Fruit fly (Drosophila melanogaster) whole organism: ENCODE measurements around the gene Fife.

ENCODE experiments used
- CG8478 ChIP-seq: fragments of >200 bp; optimal IDR thresholded peaks from 2 replicates; lab custom pipeline; 2018; ENCODE audit warnings: inconsistent platforms
- Dll ChIP-seq: fragments of >200 bp; optimal IDR thresholded peaks from 2 replicates; lab custom pipeline; 2017
- EcR ChIP-seq, 2 experiments: fragments of >200 bp; optimal IDR thresholded peaks; 2 replicates each; lab custom pipeline; 2017; ENCODE audit warnings: missing biosample characterization in 2 of 2, missing genetic modification characterization in 2 of 2, missing genetic modification reagents in 2 of 2
- pan ChIP-seq: fragments of >200 bp; optimal IDR thresholded peaks from 2 replicates; lab custom pipeline; 2017
- psq ChIP-seq: fragments of >200 bp; optimal IDR thresholded peaks from 2 replicates; lab custom pipeline; 2017
- usp ChIP-seq: fragments of >200 bp; optimal IDR thresholded peaks from 2 replicates; lab custom pipeline; 2017; ENCODE audit warnings: missing biosample characterization, missing genetic modification characterization, mixed read lengths

Gene Fife

dm6 chr3L:2711462-2712040, at the start of gene Fife:
Gene Fife (minus strand): TSS chr3L:2711690.
- TF ChIP-seq CG8478 (lab: Kevin White, UChicago) = no peak
- no peak for TF ChIP-seq usp (GFP tag; lab: Kevin White, UChicago)

dm6 chr3L:2748359-2748758, 36.9 kb upstream of the Fife start:
- no peak for TF ChIP-seq psq (lab: Kevin White, UChicago)
- TF ChIP-seq pan (lab: Kevin White, UChicago) = no peak
- no peak for TF ChIP-seq EcR (GFP tag; optimal IDR thresholded peaks at IDR 0.05; lab: Kevin White, UChicago)
- no peak for TF ChIP-seq usp (GFP tag; lab: Kevin White, UChicago)
- TF ChIP-seq CG8478 (lab: Kevin White, UChicago) = no peak

DNA sequence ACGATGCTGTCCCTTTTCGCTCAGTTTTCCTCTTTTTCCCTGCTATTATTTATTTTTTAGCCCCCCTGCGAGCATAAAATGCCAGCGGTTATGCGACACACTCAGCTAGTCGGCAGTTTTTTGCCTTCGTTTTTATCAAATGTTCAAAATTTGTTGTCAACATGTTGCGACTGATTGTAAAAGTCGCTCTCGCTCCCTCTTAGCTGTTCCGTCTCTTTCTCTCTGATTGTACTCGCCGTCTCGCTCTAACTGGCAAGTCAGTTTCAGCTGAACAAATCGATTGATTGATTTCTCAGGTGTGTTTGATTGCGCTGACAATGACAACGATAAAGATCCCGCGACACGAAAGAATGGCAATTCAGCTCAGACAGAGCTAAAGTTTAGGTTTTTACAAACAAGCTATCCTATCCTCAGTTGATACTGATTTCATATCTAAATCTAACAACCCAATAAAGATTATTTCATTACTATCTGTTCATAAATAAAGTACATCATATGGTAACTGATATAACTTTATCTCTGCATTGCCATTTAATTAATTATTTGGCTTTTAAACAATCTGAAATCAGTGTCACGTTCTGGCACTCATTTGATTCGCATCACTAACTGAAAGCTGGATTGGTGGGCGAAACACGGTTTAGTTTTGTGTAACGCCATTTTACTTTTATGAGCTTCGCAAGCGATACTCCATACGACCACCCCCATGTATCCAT, 34.4 kb upstream of the Fife start:
- no peak for TF ChIP-seq usp (GFP tag; lab: Kevin White, UChicago)
- TF ChIP-seq Dll (lab: Kevin White, UChicago) = no peak
- no peak for TF ChIP-seq psq (lab: Kevin White, UChicago)
- TF ChIP-seq pan (lab: Kevin White, UChicago) = no peak
- no peak for TF ChIP-seq CG8478 (lab: Kevin White, UChicago)
- TF ChIP-seq EcR (GFP tag; optimal IDR thresholded peaks at IDR 0.05; lab: Kevin White, UChicago) = no peak

dm6 chr3L:2744963-2745362, 33.5 kb upstream of the Fife start:
- no peak for TF ChIP-seq psq (lab: Kevin White, UChicago)
- TF ChIP-seq pan (lab: Kevin White, UChicago) = no peak
- TF ChIP-seq CG8478 (lab: Kevin White, UChicago) = no peak

DNA sequence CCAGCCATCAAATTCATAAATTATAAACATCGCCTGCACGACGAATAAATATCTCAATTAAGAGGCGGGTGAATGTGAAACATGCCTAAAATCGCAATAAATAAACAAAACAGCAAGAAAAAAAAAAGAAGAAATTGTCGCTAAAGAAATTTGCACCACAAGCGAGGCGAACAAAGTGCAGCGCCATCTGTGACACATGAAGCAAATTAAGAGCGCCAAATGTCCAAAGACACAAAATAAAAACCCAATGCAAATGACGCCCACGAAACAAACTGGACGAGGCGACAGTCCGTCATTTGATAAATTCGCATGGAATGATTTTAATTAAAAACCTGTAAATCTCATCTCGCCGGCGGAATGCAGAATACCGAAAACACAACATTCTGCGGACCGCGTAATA, 32.3 kb upstream of the Fife start:
- TF ChIP-seq CG8478 (lab: Kevin White, UChicago) = no peak
- no peak for TF ChIP-seq EcR (GFP tag; optimal IDR thresholded peaks at IDR 0.05; lab: Kevin White, UChicago)
- TF ChIP-seq Dll (lab: Kevin White, UChicago) = no peak
- TF ChIP-seq usp (GFP tag; lab: Kevin White, UChicago) = no peak
- no peak for TF ChIP-seq pan (lab: Kevin White, UChicago)
- TF ChIP-seq psq (lab: Kevin White, UChicago) = no peak

DNA sequence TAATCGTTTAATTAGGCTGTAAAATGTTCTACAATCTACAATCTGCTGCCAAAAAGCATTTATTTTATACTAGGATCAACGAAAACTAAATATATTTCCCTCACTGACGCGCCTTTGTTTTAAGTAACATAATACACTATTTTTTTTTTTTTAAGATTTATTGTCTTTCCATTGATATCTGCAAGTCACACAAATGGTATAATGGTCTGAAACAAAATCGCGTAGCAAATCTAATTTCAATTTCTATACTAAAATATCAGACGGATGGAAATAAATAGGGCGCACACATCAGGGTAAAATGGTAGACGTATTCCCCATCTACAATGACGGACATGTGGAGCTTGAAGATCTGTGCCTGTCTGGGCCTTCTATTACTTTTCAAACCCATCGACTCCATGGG, 28.0 kb upstream of the Fife start, which contains the start of gene Acp62F:
Acp62F (plus strand) TSS at position 301 of the 400 bp plus-strand sequence.
- TF ChIP-seq psq (lab: Kevin White, UChicago) (no peak), Dll (lab: Kevin White, UChicago) (no peak), usp (GFP tag; lab: Kevin White, UChicago) (no peak), EcR (GFP tag; optimal IDR thresholded peaks at IDR 0.05; lab: Kevin White, UChicago) (no peak), CG8478 (lab: Kevin White, UChicago) (no peak), pan (lab: Kevin White, UChicago) (no peak)

DNA sequence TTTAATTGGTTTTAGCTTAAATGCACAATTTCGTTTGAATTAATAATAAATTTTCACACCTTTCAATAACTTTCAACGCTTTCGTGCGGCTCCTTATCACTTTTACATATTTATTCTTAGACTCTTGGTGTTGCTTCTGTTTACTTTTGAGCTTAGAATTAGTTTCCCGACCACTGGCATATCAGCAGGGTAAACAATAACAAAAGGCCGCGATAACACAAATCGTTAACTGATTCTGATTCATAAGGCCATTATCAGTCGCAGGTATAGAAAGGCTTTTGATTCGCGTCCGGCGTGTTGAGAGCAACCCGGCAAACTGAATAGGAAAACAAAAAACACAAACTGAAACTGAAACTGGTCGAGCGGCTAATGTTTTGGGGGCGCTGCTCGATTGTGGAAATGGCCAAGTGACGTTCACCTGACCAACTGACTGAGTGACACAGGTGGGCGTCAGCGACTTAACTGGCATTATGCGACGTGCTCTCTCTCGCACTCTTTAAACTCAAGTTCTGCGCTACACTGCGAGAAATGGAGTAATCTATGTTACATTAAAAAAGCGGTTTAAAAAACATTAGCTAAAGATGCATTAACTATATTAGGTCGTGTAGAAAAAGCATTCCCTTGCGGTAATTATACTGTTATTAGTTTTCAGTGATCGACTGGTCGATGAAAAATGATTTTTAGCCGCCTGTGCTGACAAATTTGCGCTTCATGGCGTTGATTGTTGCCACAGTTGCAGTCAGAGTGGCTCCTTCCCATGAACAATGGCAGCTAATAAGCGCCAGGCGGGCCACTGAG, 23.1 kb upstream of the Fife start:
- TF ChIP-seq Dll (lab: Kevin White, UChicago) = no peak
- TF ChIP-seq EcR (GFP tag; optimal IDR thresholded peaks at IDR 0.05; lab: Kevin White, UChicago) = no peak
- no peak for TF ChIP-seq usp (GFP tag; lab: Kevin White, UChicago)
- no peak for TF ChIP-seq pan (lab: Kevin White, UChicago)
- TF ChIP-seq psq (lab: Kevin White, UChicago) = no peak
- TF ChIP-seq CG8478 (lab: Kevin White, UChicago) = no peak

DNA sequence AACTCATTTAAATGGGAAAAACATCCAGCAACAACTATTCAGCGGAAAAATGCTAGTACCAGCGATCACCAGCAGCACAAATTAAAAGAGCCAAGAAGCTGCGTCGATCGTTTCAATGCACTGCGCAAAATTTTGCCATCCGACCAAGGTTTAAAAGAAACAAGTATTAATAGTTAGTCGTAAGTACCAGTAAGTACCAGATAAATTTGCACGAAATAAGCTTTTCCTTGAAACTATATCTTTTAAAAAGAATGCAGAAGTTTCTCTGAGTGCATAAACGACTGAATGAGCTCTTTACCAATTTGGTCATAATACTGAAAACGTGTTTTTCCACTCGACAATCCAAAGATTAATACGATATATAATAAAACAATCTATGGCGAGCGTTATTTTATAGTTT, 21.7 kb upstream of the Fife start:
- TF ChIP-seq Dll (lab: Kevin White, UChicago) = no peak
- TF ChIP-seq EcR (GFP tag; optimal IDR thresholded peaks at IDR 0.05; lab: Kevin White, UChicago) = no peak

DNA sequence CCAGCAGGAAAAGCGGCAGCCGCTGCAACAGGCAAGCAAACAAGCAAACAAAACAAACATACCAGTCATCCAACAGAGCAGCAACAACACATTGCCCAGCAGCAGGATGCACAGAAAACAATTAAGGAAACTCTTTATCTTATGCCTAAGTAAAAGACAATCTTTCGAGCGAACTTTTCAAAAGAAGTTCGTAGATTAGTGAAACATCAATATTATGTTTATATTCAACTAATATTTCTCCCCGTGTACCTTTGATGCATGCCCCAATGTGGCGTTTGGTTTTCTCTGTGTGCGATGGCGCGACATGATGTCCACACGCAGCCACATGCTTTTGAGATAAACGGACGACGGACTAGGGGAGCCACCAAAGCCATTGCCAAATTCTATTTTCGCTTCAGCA, 19.4 kb upstream of the Fife start:
- no peak for TF ChIP-seq Dll (lab: Kevin White, UChicago)
- no peak for TF ChIP-seq pan (lab: Kevin White, UChicago)
- no peak for TF ChIP-seq usp (GFP tag; lab: Kevin White, UChicago)
- TF ChIP-seq CG8478 (lab: Kevin White, UChicago) = no peak
- no peak for TF ChIP-seq psq (lab: Kevin White, UChicago)
- TF ChIP-seq EcR (GFP tag; optimal IDR thresholded peaks at IDR 0.05; lab: Kevin White, UChicago) = no peak

- TF ChIP-seq EcR (GFP tag; optimal IDR thresholded peaks at IDR 0.05; lab: Kevin White, UChicago) (no peak), pan (lab: Kevin White, UChicago) (no peak), psq (lab: Kevin White, UChicago) (no peak), Dll (lab: Kevin White, UChicago) (no peak), CG8478 (lab: Kevin White, UChicago) (no peak), usp (GFP tag; lab: Kevin White, UChicago) (no peak)
These were observed 15.5 kb upstream of the Fife start for dm6 chr3L:2727023-2727422.

dm6 chr3L:2712598-2713216, 1.2 kb upstream of the Fife start:
- TF ChIP-seq pan (lab: Kevin White, UChicago) (no peak), psq (lab: Kevin White, UChicago) (no peak)
